Fruit fly (Drosophila melanogaster) whole organism, embryonic: ENCODE results near the gene CG14174.
A peak's percentile ranks its signal among the peaks of the same experiment; 100 is the strongest.

Experiments used
- BEAF-32 ChIP-seq: fragments of 200-800 bp; sonication (Bioruptor generic); optimal IDR thresholded peaks from 3 replicates; lab custom pipeline; 2017; ENCODE audit warnings: missing biosample characterization, missing genetic modification characterization, mild to moderate bottlenecking, moderate library complexity, missing genetic modification reagents
- Blimp-1 ChIP-seq: fragments of 200-800 bp; sonication (Bioruptor generic); optimal IDR thresholded peaks from 3 replicates; lab custom pipeline; 2018; ENCODE audit warnings: missing biosample characterization, missing genetic modification characterization, mild to moderate bottlenecking, moderate library complexity, missing genetic modification reagents
- CG10274 ChIP-seq: fragments of 200-800 bp; sonication (Bioruptor generic); optimal IDR thresholded peaks from 3 replicates; lab custom pipeline; 2017; ENCODE audit warnings: missing biosample characterization, mild to moderate bottlenecking, missing genetic modification characterization
- CG10431 ChIP-seq: fragments of 200-800 bp; sonication (Bioruptor generic); optimal IDR thresholded peaks from 3 replicates; lab custom pipeline; 2018; ENCODE audit warnings: missing biosample characterization, mild to moderate bottlenecking, missing genetic modification characterization
- CG10462 ChIP-seq: fragments of 200-800 bp; sonication (Bioruptor generic); optimal IDR thresholded peaks from 2 replicates; lab custom pipeline; 2016; ENCODE audit warnings: missing biosample characterization, missing genetic modification characterization
- CG12071 ChIP-seq: fragments of 200-800 bp; sonication (Bioruptor generic); optimal IDR thresholded peaks from 3 replicates; lab custom pipeline; 2018; ENCODE audit warnings: missing biosample characterization, mild to moderate bottlenecking, missing genetic modification characterization
- CG12155 ChIP-seq: fragments of 200-800 bp; sonication (Bioruptor generic); optimal IDR thresholded peaks from 3 replicates; lab custom pipeline; 2016; ENCODE audit warnings: missing biosample characterization, missing genetic modification characterization
- CG12391 ChIP-seq: fragments of 200-800 bp; sonication (Bioruptor generic); optimal IDR thresholded peaks from 3 replicates; lab custom pipeline; 2018; ENCODE audit warnings: missing biosample characterization, mild to moderate bottlenecking, missing genetic modification characterization, moderate library complexity
- CG12659 ChIP-seq: fragments of 200-800 bp; sonication (Bioruptor generic); optimal IDR thresholded peaks from 3 replicates; lab custom pipeline; 2017; ENCODE audit warnings: mild to moderate bottlenecking, missing biosample characterization, missing genetic modification reagents, missing genetic modification characterization
- CG13123 ChIP-seq: fragments of 200-800 bp; sonication (Bioruptor generic); optimal IDR thresholded peaks from 2 replicates; lab custom pipeline; 2016; ENCODE audit warnings: missing biosample characterization, missing genetic modification characterization
- CG1529 ChIP-seq: fragments of 200-800 bp; sonication (Bioruptor generic); optimal IDR thresholded peaks from 3 replicates; lab custom pipeline; 2018; ENCODE audit warnings: missing biosample characterization, missing genetic modification characterization
- CG15514 ChIP-seq: fragments of 200-800 bp; sonication (Bioruptor generic); optimal IDR thresholded peaks from 3 replicates; lab custom pipeline; 2017; ENCODE audit warnings: missing biosample characterization, missing genetic modification characterization, mild to moderate bottlenecking, moderate library complexity, missing genetic modification reagents
- CG15601 ChIP-seq: fragments of 200-800 bp; sonication (Bioruptor generic); optimal IDR thresholded peaks from 3 replicates; lab custom pipeline; 2019; ENCODE audit warnings: missing biosample characterization, mild to moderate bottlenecking, missing genetic modification characterization, moderate library complexity
- CG17802 ChIP-seq: fragments of 200-800 bp; sonication (Bioruptor generic); optimal IDR thresholded peaks from 2 replicates; lab custom pipeline; 2018; ENCODE audit warnings: missing biosample characterization, mild to moderate bottlenecking, missing genetic modification characterization, moderate library complexity
- CG2199 ChIP-seq: fragments of 200-800 bp; sonication (Bioruptor generic); IDR thresholded peaks from 3 replicates; pipeline ENCODE4 v1.3.6; 2022; ENCODE audit warnings: missing biosample characterization, missing genetic modification characterization
- CG2889 ChIP-seq: fragments of 200-800 bp; sonication (Bioruptor generic); IDR thresholded peaks from 3 replicates; pipeline ENCODE4 v1.3.6; 2022; ENCODE audit warnings: missing biosample characterization, missing genetic modification characterization
- CG4617 ChIP-seq: fragments of 200-800 bp; sonication (Bioruptor generic); optimal IDR thresholded peaks from 3 replicates; lab custom pipeline; 2016; ENCODE audit warnings: missing biosample characterization, missing genetic modification characterization, borderline replicate concordance
- CG4820 ChIP-seq: fragments of 200-800 bp; sonication (Bioruptor generic); optimal IDR thresholded peaks from 3 replicates; lab custom pipeline; 2016; ENCODE audit warnings: missing biosample characterization, missing genetic modification characterization
- CG4854 ChIP-seq: fragments of 200-800 bp; sonication (Bioruptor generic); optimal IDR thresholded peaks from 2 replicates; lab custom pipeline; 2016; ENCODE audit warnings: missing biosample characterization, missing genetic modification characterization, inconsistent platforms
- CG5180 ChIP-seq: fragments of 200-800 bp; sonication (Bioruptor generic); optimal IDR thresholded peaks from 3 replicates; lab custom pipeline; 2017; ENCODE audit warnings: missing biosample characterization, missing genetic modification characterization, mild to moderate bottlenecking, moderate library complexity, missing genetic modification reagents
- CG7372 ChIP-seq: fragments of 200-800 bp; sonication (Bioruptor generic); IDR thresholded peaks from 2 replicates; pipeline ENCODE4 v1.3.6; 2022; ENCODE audit warnings: missing biosample characterization, missing genetic modification characterization
- CG7987 ChIP-seq: fragments of 200-800 bp; sonication (Bioruptor generic); optimal IDR thresholded peaks from 2 replicates; lab custom pipeline; 2018; ENCODE audit warnings: missing biosample characterization, mild to moderate bottlenecking, missing genetic modification characterization, moderate library complexity
- CkIIα-i1 ChIP-seq: fragments of 200-800 bp; sonication (Bioruptor generic); IDR thresholded peaks from 2 replicates; pipeline ENCODE4 v1.3.6; 2022; ENCODE audit warnings: missing biosample characterization, missing genetic modification characterization
- CrebB ChIP-seq: fragments of 200-800 bp; sonication (Bioruptor generic); optimal IDR thresholded peaks from 3 replicates; lab custom pipeline; 2018; ENCODE audit warnings: missing biosample characterization, mild to moderate bottlenecking, missing genetic modification characterization
- Eip74EF ChIP-seq, 2 experiments: fragments of 200-800 bp in 1 of 2; fragments of >200 bp in 1 of 2; sonication (Bioruptor generic) in 1 of 2; optimal IDR thresholded peaks; 2 replicates each; lab custom pipeline; 2017 to 2019; ENCODE audit warnings: missing biosample characterization in 2 of 2, missing genetic modification characterization in 2 of 2, mild to moderate bottlenecking in 1 of 2, moderate library complexity in 1 of 2
- Ets97D ChIP-seq: fragments of 200-800 bp; sonication (Bioruptor generic); optimal IDR thresholded peaks from 3 replicates; lab custom pipeline; 2016; ENCODE audit warnings: missing biosample characterization, missing genetic modification characterization
- H15 ChIP-seq: fragments of 200-800 bp; sonication (Bioruptor generic); IDR thresholded peaks from 3 replicates; pipeline ENCODE4 v1.3.6; 2022; ENCODE audit warnings: missing biosample characterization, missing genetic modification characterization
- Hsf ChIP-seq: fragments of 200-800 bp; sonication (Bioruptor generic); optimal IDR thresholded peaks from 3 replicates; lab custom pipeline; 2016; ENCODE audit warnings: missing biosample characterization, missing genetic modification characterization
- Opbp ChIP-seq: fragments of 200-800 bp; sonication (Bioruptor generic); IDR thresholded peaks from 3 replicates; pipeline ENCODE4 v1.3.6; 2022; ENCODE audit warnings: missing biosample characterization, missing genetic modification characterization; ENCODE audit not compliant: partially characterized antibody
- Scr ChIP-seq: fragments of 200-800 bp; sonication (Bioruptor generic); IDR thresholded peaks from 2 replicates; pipeline ENCODE4 v1.3.6; 2022; ENCODE audit warnings: missing biosample characterization, missing genetic modification characterization; ENCODE audit not compliant: partially characterized antibody
- ara ChIP-seq: fragments of 200-800 bp; sonication (Bioruptor generic); IDR thresholded peaks from 2 replicates; pipeline ENCODE4 v1.3.6; 2022; ENCODE audit warnings: missing biosample characterization, missing genetic modification characterization
- bbx ChIP-seq: fragments of 200-800 bp; sonication (Bioruptor generic); IDR thresholded peaks from 2 replicates; pipeline ENCODE4 v1.3.6; 2022; ENCODE audit warnings: missing biosample characterization, missing genetic modification characterization; ENCODE audit not compliant: partially characterized antibody
- br ChIP-seq: fragments of >200 bp; optimal IDR thresholded peaks from 2 replicates; lab custom pipeline; 2017
- cas ChIP-seq: fragments of 200-800 bp; sonication (Bioruptor generic); IDR thresholded peaks from 2 replicates; pipeline ENCODE4 v1.3.6; 2022; ENCODE audit warnings: missing biosample characterization, missing genetic modification characterization
- chinmo ChIP-seq: fragments of 200-800 bp; sonication (Bioruptor generic); IDR thresholded peaks from 4 replicates; pipeline ENCODE4 v1.3.6; 2022; ENCODE audit warnings: missing biosample characterization, missing genetic modification characterization; ENCODE audit not compliant: partially characterized antibody
- crc ChIP-seq: fragments of 200-800 bp; sonication (Bioruptor generic); optimal IDR thresholded peaks from 2 replicates; lab custom pipeline; 2016; ENCODE audit warnings: missing biosample characterization, missing genetic modification characterization
- dati ChIP-seq: fragments of 200-800 bp; sonication (Bioruptor generic); IDR thresholded peaks from 2 replicates; pipeline ENCODE4 v1.3.6; 2022; ENCODE audit warnings: missing biosample characterization, missing genetic modification characterization
- dpn ChIP-seq, 2 experiments: fragments of 200-800 bp; sonication (Bioruptor generic); optimal IDR thresholded peaks; 3 replicates each; lab custom pipeline; 2016; ENCODE audit warnings: missing biosample characterization in 2 of 2, missing genetic modification characterization in 2 of 2
- gce ChIP-seq: fragments of 200-800 bp; sonication (Bioruptor generic); IDR thresholded peaks from 3 replicates; pipeline ENCODE4 v1.3.6; 2022; ENCODE audit warnings: missing biosample characterization, missing genetic modification characterization
- gcm2 ChIP-seq: fragments of 200-800 bp; sonication (Bioruptor generic); optimal IDR thresholded peaks from 2 replicates; lab custom pipeline; 2016; ENCODE audit warnings: missing biosample characterization, missing genetic modification characterization
- gsb-n ChIP-seq: fragments of 200-800 bp; sonication (Bioruptor generic); optimal IDR thresholded peaks from 3 replicates; lab custom pipeline; 2018; ENCODE audit warnings: missing biosample characterization, mild to moderate bottlenecking, missing genetic modification characterization
- hbn ChIP-seq: fragments of 200-800 bp; sonication (Bioruptor generic); IDR thresholded peaks from 2 replicates; pipeline ENCODE4 v1.3.6; 2022; ENCODE audit warnings: missing biosample characterization, missing genetic modification characterization; ENCODE audit not compliant: partially characterized antibody
- kni ChIP-seq: fragments of 200-800 bp; sonication (Bioruptor generic); optimal IDR thresholded peaks from 3 replicates; lab custom pipeline; 2017; ENCODE audit warnings: mild to moderate bottlenecking, missing biosample characterization, missing genetic modification reagents, missing genetic modification characterization
- oc ChIP-seq: fragments of 200-800 bp; sonication (Bioruptor generic); optimal IDR thresholded peaks from 2 replicates; lab custom pipeline; 2018; ENCODE audit warnings: missing biosample characterization, mild to moderate bottlenecking, missing genetic modification characterization, moderate library complexity
- p53 ChIP-seq: fragments of 200-800 bp; sonication (Bioruptor generic); optimal IDR thresholded peaks from 2 replicates; lab custom pipeline; 2016; ENCODE audit warnings: missing biosample characterization, missing genetic modification characterization
- pita ChIP-seq: fragments of 200-800 bp; sonication (Bioruptor generic); optimal IDR thresholded peaks from 2 replicates; lab custom pipeline; 2017; ENCODE audit warnings: missing biosample characterization, mild to moderate bottlenecking, missing genetic modification characterization
- ranshi ChIP-seq: fragments of 200-800 bp; sonication (Bioruptor generic); IDR thresholded peaks from 2 replicates; pipeline ENCODE4 v1.3.6; 2022; ENCODE audit warnings: missing biosample characterization, missing genetic modification characterization
- trh ChIP-seq: fragments of 200-800 bp; sonication (Bioruptor generic); optimal IDR thresholded peaks from 2 replicates; lab custom pipeline; 2016; ENCODE audit warnings: missing biosample characterization, missing genetic modification characterization

Gene CG14174

DNA sequence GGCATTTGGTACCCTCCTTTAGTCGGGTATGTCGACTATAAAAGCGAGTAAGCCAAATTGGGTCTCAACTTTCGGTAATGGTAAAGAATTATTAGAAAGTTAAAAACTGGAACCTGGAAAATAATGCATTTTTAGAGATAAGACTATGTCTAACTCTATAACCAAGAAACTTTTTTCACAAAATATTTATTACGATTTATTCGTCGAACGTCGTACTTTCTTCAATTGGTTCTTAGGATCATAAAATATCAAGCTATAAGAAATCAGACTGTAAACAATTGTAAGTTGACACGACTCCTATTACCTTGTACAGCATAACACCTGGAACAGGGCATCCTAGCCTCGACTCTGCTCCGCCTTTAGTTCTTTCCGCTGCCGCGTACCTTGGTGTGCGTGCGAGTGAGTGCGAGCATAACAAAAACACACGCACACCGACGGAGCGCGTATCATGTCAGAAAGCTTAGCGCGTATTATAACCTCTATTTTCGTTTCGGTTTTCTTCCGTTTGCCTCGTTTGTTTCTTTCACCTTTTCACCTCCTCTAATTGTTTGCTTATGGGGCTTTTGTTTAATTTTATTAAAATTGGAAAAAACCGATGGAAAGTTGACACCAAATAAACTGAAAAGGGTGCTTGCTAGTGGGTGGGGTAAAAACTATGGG, 26.1 kb upstream of the CG14174 start (continued):
- TF ChIP-seq bbx (GFP tag; lab: Robert Waterston, UW) (no peak), CG7987 (GFP tag; lab: Kevin White, UChicago) (peak; percentile 82), CG13123 (GFP tag; lab: Kevin White, UChicago) (peak; percentile 82), Opbp (no peak), dati (GFP tag; lab: Robert Waterston, UW) (peak; percentile 26; the same call in 1 of the 2 replicates), CG12391 (tag; lab: Kevin White, UChicago) (peak; percentile 97), cas (peak; percentile 53), Eip74EF (GFP tag; optimal IDR thresholded peaks at IDR 0.05; lab: Kevin White, UChicago) (peak in 1 of 2 experiments; percentile 95), dpn (GFP tag; optimal IDR thresholded peaks at IDR 0.05; lab: Kevin White, UChicago) (peak; percentile 96 to 98), CG10431 (GFP tag; lab: Kevin White, UChicago) (peak; percentile 84), CG12071 (peak; percentile 81), crc (GFP tag; lab: Kevin White, UChicago) (peak; percentile 93), oc (peak; percentile 33), CG15601 (tag; lab: Kevin White, UChicago) (peak; percentile 93), trh (peak; percentile 89), H15 (GFP tag; lab: Robert Waterston, UW) (peak; percentile 76), CG2199 (GFP tag; lab: Robert Waterston, UW) (peak; percentile 39; the same call in 1 of the 3 replicates), ranshi (GFP tag; lab: Robert Waterston, UW) (peak; percentile 86), ara (GFP tag; lab: Robert Waterston, UW) (peak; percentile 83), CG10274 (peak; percentile 94), CrebB (tag; lab: Kevin White, UChicago) (peak; percentile 71), gcm2 (GFP tag; lab: Kevin White, UChicago) (peak; percentile 91), CG7372 (peak; percentile 87), CG12155 (GFP tag; lab: Kevin White, UChicago) (peak; percentile 94), CG10462 (GFP tag; lab: Kevin White, UChicago) (peak; percentile 93), CG17802 (tag; lab: Kevin White, UChicago) (peak; percentile 78), Scr (GFP tag; lab: Robert Waterston, UW) (no peak), CG4820 (GFP tag; lab: Kevin White, UChicago) (peak; percentile 96), p53 (GFP tag; lab: Kevin White, UChicago) (peak; percentile 87), Ets97D (peak; percentile 80), CG1529 (GFP tag; lab: Kevin White, UChicago) (peak; percentile 96), br (lab: Kevin White, UChicago) (no peak), gce (peak; percentile 72; the same call in 2 of the 3 replicates), CG12659 (GFP tag; lab: Kevin White, UChicago) (peak; percentile 98), CG4854 (GFP tag; lab: Kevin White, UChicago) (peak; percentile 94), CG5180 (peak; percentile 89), CkIIα-i1 (GFP tag; lab: Robert Waterston, UW) (0 out of 2 replicates have a peak, but pooled peaks have one; percentile 27), CG15514 (GFP tag; lab: Kevin White, UChicago) (peak; percentile 87), kni (GFP tag; lab: Kevin White, UChicago) (peak; percentile 90), Hsf (peak; percentile 97), pita (GFP tag; lab: Kevin White, UChicago) (no peak), CG2889 (GFP tag; lab: Robert Waterston, UW) (peak; percentile 79), CG4617 (GFP tag; lab: Kevin White, UChicago) (peak; percentile 77), BEAF-32 (GFP tag; lab: Kevin White, UChicago) (peak; percentile 17), hbn (no peak), Blimp-1 (GFP tag; lab: Kevin White, UChicago) (peak; percentile 86), gsb-n (peak; percentile 90), chinmo (GFP tag; lab: Robert Waterston, UW) (0 out of 4 replicates have a peak, but pooled peaks have one; percentile 16)
